Fruit fly (Drosophila melanogaster) whole organism, embryonic: ENCODE results near the gene Hexo2.

ENCODE experiments used
- CG10543 ChIP-seq: fragments of 200-800 bp; sonication (Bioruptor generic); optimal IDR thresholded peaks from 3 replicates; lab custom pipeline; 2017; ENCODE audit warnings: missing biosample characterization, mild to moderate bottlenecking, missing genetic modification characterization, moderate library complexity
- CG10979 ChIP-seq: fragments of 200-800 bp; sonication (Bioruptor generic); optimal IDR thresholded peaks from 2 replicates; lab custom pipeline; 2018; ENCODE audit warnings: missing biosample characterization, mild to moderate bottlenecking, missing genetic modification characterization, moderate library complexity
- CG12391 ChIP-seq: fragments of 200-800 bp; sonication (Bioruptor generic); optimal IDR thresholded peaks from 3 replicates; lab custom pipeline; 2018; ENCODE audit warnings: missing biosample characterization, mild to moderate bottlenecking, missing genetic modification characterization, moderate library complexity
- CG12769 ChIP-seq: fragments of 200-800 bp; sonication (Bioruptor generic); optimal IDR thresholded peaks from 2 replicates; lab custom pipeline; 2019; ENCODE audit warnings: missing biosample characterization, mild to moderate bottlenecking, missing genetic modification characterization, moderate library complexity
- CG13296 ChIP-seq: fragments of 200-800 bp; sonication (Bioruptor generic); optimal IDR thresholded peaks from 3 replicates; lab custom pipeline; 2018; ENCODE audit warnings: missing biosample characterization, mild to moderate bottlenecking, missing genetic modification characterization
- CG13894 ChIP-seq: fragments of 200-800 bp; sonication (Bioruptor generic); optimal IDR thresholded peaks from 3 replicates; lab custom pipeline; 2018; ENCODE audit warnings: missing biosample characterization, mild to moderate bottlenecking, missing genetic modification characterization, moderate library complexity
- CG14014 ChIP-seq: fragments of 200-800 bp; sonication (Bioruptor generic); IDR thresholded peaks from 2 replicates; pipeline ENCODE4 v1.3.6; 2022; ENCODE audit warnings: missing biosample characterization, missing genetic modification characterization
- CG14710 ChIP-seq: fragments of 200-800 bp; sonication (Bioruptor generic); optimal IDR thresholded peaks from 3 replicates; lab custom pipeline; 2019; ENCODE audit warnings: missing biosample characterization, mild to moderate bottlenecking, missing genetic modification characterization, moderate library complexity
- CG17912 ChIP-seq: fragments of 200-800 bp; sonication (Bioruptor generic); optimal IDR thresholded peaks from 2 replicates; lab custom pipeline; 2018; ENCODE audit warnings: missing biosample characterization, mild to moderate bottlenecking, missing genetic modification characterization
- CG18262 ChIP-seq: fragments of 200-800 bp; optimal IDR thresholded peaks from 3 replicates; lab custom pipeline; 2019; ENCODE audit warnings: missing biosample characterization, mild to moderate bottlenecking, missing genetic modification characterization, moderate library complexity
- CG2129 ChIP-seq: fragments of 200-800 bp; sonication (Bioruptor generic); IDR thresholded peaks from 2 replicates; pipeline ENCODE4 v1.3.6; 2022; ENCODE audit warnings: missing biosample characterization, missing genetic modification characterization; ENCODE audit not compliant: partially characterized antibody
- CG2678 ChIP-seq: fragments of 200-800 bp; sonication (Bioruptor generic); optimal IDR thresholded peaks from 3 replicates; lab custom pipeline; 2019; ENCODE audit warnings: missing biosample characterization, mild to moderate bottlenecking, missing genetic modification characterization, moderate library complexity
- CG30431 ChIP-seq: fragments of 200-800 bp; sonication (Bioruptor generic); optimal IDR thresholded peaks from 2 replicates; lab custom pipeline; 2017; ENCODE audit warnings: missing biosample characterization, missing genetic modification characterization
- CG3065 ChIP-seq: fragments of 200-800 bp; sonication (Bioruptor generic); optimal IDR thresholded peaks from 2 replicates; lab custom pipeline; 2016; ENCODE audit warnings: missing biosample characterization, missing genetic modification characterization
- CG4282 ChIP-seq: fragments of 200-800 bp; sonication (Bioruptor generic); optimal IDR thresholded peaks from 2 replicates; lab custom pipeline; 2016; ENCODE audit warnings: missing biosample characterization, missing genetic modification characterization
- CG8388 ChIP-seq: fragments of 200-800 bp; sonication (Bioruptor generic); optimal IDR thresholded peaks from 2 replicates; lab custom pipeline; 2019; ENCODE audit warnings: missing biosample characterization, mild to moderate bottlenecking, missing genetic modification characterization, moderate library complexity
- CG9727 ChIP-seq: fragments of 200-800 bp; sonication (Bioruptor generic); optimal IDR thresholded peaks from 3 replicates; lab custom pipeline; 2017; ENCODE audit warnings: missing biosample characterization, mild to moderate bottlenecking, missing genetic modification characterization
- CTCF ChIP-seq: fragments of 200-800 bp; sonication (Bioruptor generic); optimal IDR thresholded peaks from 2 replicates; lab custom pipeline; 2017; ENCODE audit warnings: missing biosample characterization, mild to moderate bottlenecking, missing genetic modification characterization, moderate library complexity
- Dp ChIP-seq: fragments of 200-800 bp; sonication (Bioruptor generic); optimal IDR thresholded peaks from 2 replicates; lab custom pipeline; 2018; ENCODE audit warnings: missing biosample characterization, mild to moderate bottlenecking, missing genetic modification characterization, moderate library complexity
- Elba2 ChIP-seq: fragments of 200-800 bp; sonication (Bioruptor generic); optimal IDR thresholded peaks from 3 replicates; lab custom pipeline; 2016; ENCODE audit warnings: missing biosample characterization, missing genetic modification characterization
- Ets65A ChIP-seq: fragments of 200-800 bp; sonication (Bioruptor generic); peaks from one replicate; lab custom pipeline; 2016; ENCODE audit warnings: missing biosample characterization, missing genetic modification characterization
- H2.0 ChIP-seq: fragments of 200-800 bp; sonication (Bioruptor generic); IDR thresholded peaks from 2 replicates; pipeline ENCODE4 v1.3.6; 2022; ENCODE audit warnings: missing biosample characterization, missing genetic modification characterization
- HLH4C ChIP-seq: fragments of 200-800 bp; sonication (Bioruptor generic); IDR thresholded peaks from 3 replicates; pipeline ENCODE4 v1.3.6; 2022; ENCODE audit warnings: missing biosample characterization, missing genetic modification characterization; ENCODE audit not compliant: partially characterized antibody
- Hey ChIP-seq: fragments of 200-800 bp; sonication (Bioruptor generic); optimal IDR thresholded peaks from 3 replicates; lab custom pipeline; 2018; ENCODE audit warnings: missing biosample characterization, mild to moderate bottlenecking, missing genetic modification characterization
- Hmx ChIP-seq: fragments of 200-800 bp; sonication (Bioruptor generic); optimal IDR thresholded peaks from 2 replicates; lab custom pipeline; 2016; ENCODE audit warnings: missing biosample characterization, missing genetic modification characterization
- Hr51 ChIP-seq, 2 experiments: fragments of 200-800 bp; sonication (Bioruptor generic); optimal IDR thresholded peaks; 2 replicates in 1 of 2; 3 replicates in 1 of 2; lab custom pipeline; 2016 to 2018; ENCODE audit warnings: missing biosample characterization in 2 of 2, missing genetic modification characterization in 2 of 2, mild to moderate bottlenecking in 1 of 2, moderate library complexity in 1 of 2
- Lpt ChIP-seq: fragments of >200 bp; optimal IDR thresholded peaks from 2 replicates; lab custom pipeline; 2018; ENCODE audit warnings: missing biosample characterization, missing genetic modification characterization
- Myb ChIP-seq: fragments of 200-800 bp; sonication (Bioruptor generic); optimal IDR thresholded peaks from 2 replicates; lab custom pipeline; 2016; ENCODE audit warnings: missing biosample characterization, missing genetic modification characterization
- Neu2 ChIP-seq: fragments of 200-800 bp; sonication (Bioruptor generic); optimal IDR thresholded peaks from 3 replicates; lab custom pipeline; 2016; ENCODE audit warnings: missing biosample characterization, missing genetic modification characterization, borderline replicate concordance
- Oli ChIP-seq: fragments of 200-800 bp; sonication (Bioruptor generic); optimal IDR thresholded peaks from 2 replicates; lab custom pipeline; 2018; ENCODE audit warnings: missing biosample characterization, mild to moderate bottlenecking, missing genetic modification characterization, moderate library complexity
- Xbp1 ChIP-seq: fragments of 200-800 bp; sonication (Bioruptor generic); optimal IDR thresholded peaks from 3 replicates; lab custom pipeline; 2016; ENCODE audit warnings: missing biosample characterization, mild to moderate bottlenecking, missing genetic modification characterization
- Xrp1 ChIP-seq: fragments of 200-800 bp; sonication (Bioruptor generic); IDR thresholded peaks from 2 replicates; pipeline ENCODE4 v1.3.6; 2022; ENCODE audit warnings: missing biosample characterization, missing genetic modification characterization
- caup ChIP-seq: fragments of 200-800 bp; sonication (Bioruptor generic); optimal IDR thresholded peaks from 3 replicates; lab custom pipeline; 2017; ENCODE audit warnings: missing biosample characterization, mild to moderate bottlenecking, missing genetic modification characterization, moderate library complexity; ENCODE audit not compliant: severe bottlenecking
- danr ChIP-seq: fragments of 200-800 bp; sonication (Bioruptor generic); IDR thresholded peaks from 2 replicates; pipeline ENCODE4 v1.3.6; 2022; ENCODE audit warnings: missing biosample characterization, missing genetic modification characterization
- dmrt99B ChIP-seq: fragments of 200-800 bp; sonication (Bioruptor generic); optimal IDR thresholded peaks from 2 replicates; lab custom pipeline; 2018; ENCODE audit warnings: missing biosample characterization, mild to moderate bottlenecking, missing genetic modification characterization, moderate library complexity
- eve ChIP-seq, 2 experiments: fragments of >200 bp; optimal IDR thresholded peaks; 2 replicates each; lab custom pipeline; 2017; ENCODE audit warnings: missing biosample characterization in 2 of 2, missing genetic modification characterization in 2 of 2
- fd96Cb ChIP-seq: fragments of 200-800 bp; sonication (Bioruptor generic); optimal IDR thresholded peaks from 2 replicates; lab custom pipeline; 2018; ENCODE audit warnings: missing biosample characterization, mild to moderate bottlenecking, missing genetic modification characterization, moderate library complexity
- fu2 ChIP-seq: fragments of 200-800 bp; sonication (Bioruptor generic); optimal IDR thresholded peaks from 2 replicates; lab custom pipeline; 2016; ENCODE audit warnings: missing biosample characterization, missing genetic modification characterization
- gcm ChIP-seq: fragments of 200-800 bp; sonication (Bioruptor generic); optimal IDR thresholded peaks from 2 replicates; lab custom pipeline; 2019; ENCODE audit warnings: missing biosample characterization, mild to moderate bottlenecking, missing genetic modification characterization, moderate library complexity
- kah ChIP-seq: fragments of 200-800 bp; sonication (Bioruptor generic); optimal IDR thresholded peaks from 2 replicates; lab custom pipeline; 2018; ENCODE audit warnings: missing biosample characterization, mild to moderate bottlenecking, missing genetic modification characterization
- lov ChIP-seq, 2 experiments: fragments of 200-800 bp in 1 of 2; fragments of >200 bp in 1 of 2; sonication (Bioruptor generic) in 1 of 2; IDR thresholded peaks in 1 of 2; optimal IDR thresholded peaks in 1 of 2; 2 replicates in 1 of 2; 3 replicates in 1 of 2; pipeline versions ENCODE4 v1.3.6 to Lab custom; 2017 to 2022; ENCODE audit warnings: missing biosample characterization in 1 of 2, missing genetic modification characterization in 1 of 2
- oc ChIP-seq: fragments of 200-800 bp; sonication (Bioruptor generic); optimal IDR thresholded peaks from 2 replicates; lab custom pipeline; 2018; ENCODE audit warnings: missing biosample characterization, mild to moderate bottlenecking, missing genetic modification characterization, moderate library complexity
- phol ChIP-seq: fragments of 200-800 bp; sonication (Bioruptor generic); optimal IDR thresholded peaks from 3 replicates; lab custom pipeline; 2018; ENCODE audit warnings: missing biosample characterization, mild to moderate bottlenecking, missing genetic modification characterization, moderate library complexity
- pum ChIP-seq: fragments of 200-800 bp; sonication (Bioruptor generic); optimal IDR thresholded peaks from 2 replicates; lab custom pipeline; 2016; ENCODE audit warnings: missing biosample characterization, missing genetic modification characterization
- slbo ChIP-seq: fragments of 200-800 bp; sonication (Bioruptor generic); IDR thresholded peaks from 2 replicates; pipeline ENCODE4 v1.3.6; 2022; ENCODE audit warnings: missing biosample characterization, missing genetic modification characterization
- sna ChIP-seq: fragments of 200-800 bp; sonication (Bioruptor generic); IDR thresholded peaks from 2 replicates; pipeline ENCODE4 v1.3.6; 2022; ENCODE audit warnings: missing biosample characterization, missing genetic modification characterization; ENCODE audit not compliant: partially characterized antibody
- so ChIP-seq: fragments of 200-800 bp; sonication (Bioruptor generic); IDR thresholded peaks from 3 replicates; pipeline ENCODE4 v1.3.6; 2022; ENCODE audit warnings: missing biosample characterization, missing genetic modification characterization
- tll ChIP-seq, 2 experiments: fragments of 200-800 bp in 1 of 2; fragments of >200 bp in 1 of 2; sonication (Bioruptor generic) in 1 of 2; optimal IDR thresholded peaks; 2 replicates each; lab custom pipeline; 2017 to 2019; ENCODE audit warnings: missing biosample characterization in 2 of 2, missing genetic modification characterization in 2 of 2, mild to moderate bottlenecking in 1 of 2, moderate library complexity in 1 of 2
- unpg ChIP-seq: fragments of 200-800 bp; sonication (Bioruptor generic); optimal IDR thresholded peaks from 3 replicates; lab custom pipeline; 2018; ENCODE audit warnings: missing biosample characterization, mild to moderate bottlenecking, missing genetic modification characterization, moderate library complexity

The Hexo2 gene

dm6 chrX:8730306-8730705, 20.9 kb downstream of the Hexo2 start (continued):
- TF ChIP-seq Oli (tag; lab: Kevin White, UChicago) (no peak), CTCF (GFP tag; lab: Kevin White, UChicago) (no peak), CG12769 (tag; lab: Kevin White, UChicago) (peak; percentile 36), oc (no peak), slbo (0 out of 2 replicates have a peak, but pooled peaks have one; percentile 19), CG30431 (GFP tag; lab: Kevin White, UChicago) (no peak), Elba2 (GFP tag; lab: Kevin White, UChicago) (no peak), fu2 (GFP tag; lab: Kevin White, UChicago) (no peak), CG17912 (GFP tag; lab: Kevin White, UChicago) (no peak), Xrp1 (peak; percentile 23; the same call in 1 of the 2 replicates), CG13296 (GFP tag; lab: Kevin White, UChicago) (no peak), kah (GFP tag; lab: Kevin White, UChicago) (no peak), Myb (no peak), pum (GFP tag; lab: Kevin White, UChicago) (no peak), CG14014 (no peak), H2.0 (no peak), gcm (GFP tag; lab: Kevin White, UChicago) (no peak), dmrt99B (tag; lab: Kevin White, UChicago) (peak; percentile 42), danr (no peak), Ets65A (GFP tag; lab: Kevin White, UChicago) (peak; percentile 73), lov (optimal IDR thresholded peaks at IDR 0.05; lab: Kevin White, UChicago) (no peak), lov (GFP tag; IDR thresholded peaks at IDR 0.05; lab: Robert Waterston, UW) (no peak), tll (GFP tag; optimal IDR thresholded peaks at IDR 0.05; lab: Kevin White, UChicago) (no peak), HLH4C (no peak)

DNA sequence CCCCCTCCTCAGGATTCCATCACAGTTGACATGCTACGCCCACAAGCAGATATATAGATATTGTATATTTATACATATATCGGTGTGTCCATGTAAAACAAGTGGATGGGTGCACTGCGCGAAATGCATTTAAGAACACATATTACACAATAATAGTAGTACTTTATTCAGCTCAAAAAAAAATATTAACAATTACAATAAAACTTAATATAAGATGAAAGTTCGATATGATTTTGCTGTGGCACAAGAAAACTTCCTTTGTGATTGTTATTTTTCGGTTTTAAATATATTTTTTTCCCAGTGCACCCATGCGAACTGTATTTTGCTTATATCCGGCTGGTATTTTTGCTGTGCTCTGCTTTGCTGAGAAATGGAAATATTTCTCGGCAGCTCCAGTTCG, 22.0 kb downstream of the Hexo2 start:
- TF ChIP-seq CG14710 (peak; percentile 0), fd96Cb (tag; lab: Kevin White, UChicago) (peak; percentile 29), Neu2 (GFP tag; lab: Kevin White, UChicago) (no peak), CG10543 (GFP tag; lab: Kevin White, UChicago) (no peak), CG12391 (tag; lab: Kevin White, UChicago) (peak; percentile 28), CG13894 (tag; lab: Kevin White, UChicago) (peak; percentile 35), Lpt (GFP tag; lab: Kevin White, UChicago) (no peak), eve (GFP tag; optimal IDR thresholded peaks at IDR 0.05; lab: Kevin White, UChicago) (peak in 1 of 2 experiments; percentile 17), Hey (no peak), caup (GFP tag; lab: Kevin White, UChicago) (no peak), phol (tag; lab: Kevin White, UChicago) (peak; percentile 18), unpg (GFP tag; lab: Kevin White, UChicago) (peak; percentile 22), CG4282 (GFP tag; lab: Kevin White, UChicago) (no peak), so (GFP tag; lab: Robert Waterston, UW) (0 out of 3 replicates have a peak, but pooled peaks have one; percentile 26), Xbp1 (GFP tag; lab: Kevin White, UChicago) (peak; percentile 23), CG2678 (tag; lab: Kevin White, UChicago) (peak; percentile 37), Myb (no peak), CG3065 (GFP tag; lab: Kevin White, UChicago) (no peak), CG10979 (tag; lab: Kevin White, UChicago) (peak; percentile 30), CG9727 (GFP tag; lab: Kevin White, UChicago) (peak; percentile 22), HLH4C (no peak), sna (GFP tag; lab: Robert Waterston, UW) (no peak), Dp (GFP tag; lab: Kevin White, UChicago) (no peak), CG2129 (GFP tag; lab: Robert Waterston, UW) (no peak), CG18262 (tag; lab: Kevin White, UChicago) (peak; percentile 8), Hmx (no peak), CG8388 (peak; percentile 4), Oli (tag; lab: Kevin White, UChicago) (peak; percentile 17), Hr51 (GFP tag; optimal IDR thresholded peaks at IDR 0.05; lab: Kevin White, UChicago) (peak in 1 of 2 experiments; percentile 24)
